Worm (Caenorhabditis elegans) whole organism, L4/young adult: ENCODE data around the gene srh-56.

Source experiments
- W03F9.2 ChIP-seq: fragments of 150-350 bp; optimal IDR thresholded peaks from 2 replicates; lab custom pipeline; 2014; ENCODE audit warnings: missing biosample characterization, missing genetic modification characterization
- dao-5 ChIP-seq: sonication (generic microtip); optimal IDR thresholded peaks from 2 replicates; lab custom pipeline; 2016; ENCODE audit warnings: missing genotype, missing genetic modification characterization, moderate library complexity, missing compliant biosample characterization
- him-1 ChIP-seq: sonication (generic microtip); optimal IDR thresholded peaks from 2 replicates; lab custom pipeline; 2016; ENCODE audit warnings: missing genotype, missing genetic modification reagents, missing genetic modification characterization, missing compliant biosample characterization

DNA sequence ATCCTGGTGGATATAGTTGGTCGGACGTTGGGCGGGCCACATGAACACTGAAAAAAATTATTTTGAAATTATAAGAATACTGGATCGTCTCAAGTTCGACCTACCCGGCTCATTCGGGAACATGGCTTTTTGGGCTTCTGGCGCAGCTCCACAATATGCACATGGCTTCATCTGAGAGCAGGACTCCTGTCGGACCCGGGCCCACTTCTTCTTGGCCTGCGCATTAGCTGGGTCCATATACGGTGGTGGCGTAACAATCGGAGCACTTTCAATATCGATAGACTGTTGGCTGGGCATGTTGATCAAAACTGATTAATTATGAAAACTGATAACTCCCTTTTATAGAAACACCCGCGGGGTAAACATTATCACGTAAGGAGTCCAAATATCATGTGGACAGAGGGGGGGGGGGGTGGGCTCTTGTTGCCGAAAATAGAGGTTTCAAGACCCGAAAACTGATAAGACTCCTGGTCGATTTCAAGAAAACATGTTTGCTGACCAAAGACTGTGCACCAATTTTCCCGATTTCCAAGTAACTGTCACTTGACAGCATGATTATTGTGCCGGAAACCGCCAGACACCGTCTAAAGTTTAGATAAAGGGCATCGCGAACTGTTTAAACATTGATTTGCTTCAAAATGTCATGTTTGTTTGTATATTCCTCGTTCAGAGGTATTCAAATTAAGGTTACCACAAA, 40.7 kb upstream of the srh-56 start, which contains the start of gene dod-3:
- TF ChIP-seq him-1 (tag; lab: Kevin White, UChicago), result no peak
- TF ChIP-seq W03F9.2 (tag; lab: Kevin White, UChicago), result no peak
- TF ChIP-seq dao-5 (tag; lab: Kevin White, UChicago), result no peak
